Worm (Caenorhabditis elegans) whole organism, L4/young adult: ENCODE results near the gene act-5.

ENCODE experiments used
- W03F9.2 ChIP-seq: fragments of 150-350 bp; optimal IDR thresholded peaks from 2 replicates; lab custom pipeline; 2014; ENCODE audit warnings: missing biosample characterization, missing genetic modification characterization
- dao-5 ChIP-seq: sonication (generic microtip); optimal IDR thresholded peaks from 2 replicates; lab custom pipeline; 2016; ENCODE audit warnings: missing genotype, missing genetic modification characterization, moderate library complexity, missing compliant biosample characterization
- him-1 ChIP-seq: sonication (generic microtip); optimal IDR thresholded peaks from 2 replicates; lab custom pipeline; 2016; ENCODE audit warnings: missing genotype, missing genetic modification reagents, missing genetic modification characterization, missing compliant biosample characterization

DNA sequence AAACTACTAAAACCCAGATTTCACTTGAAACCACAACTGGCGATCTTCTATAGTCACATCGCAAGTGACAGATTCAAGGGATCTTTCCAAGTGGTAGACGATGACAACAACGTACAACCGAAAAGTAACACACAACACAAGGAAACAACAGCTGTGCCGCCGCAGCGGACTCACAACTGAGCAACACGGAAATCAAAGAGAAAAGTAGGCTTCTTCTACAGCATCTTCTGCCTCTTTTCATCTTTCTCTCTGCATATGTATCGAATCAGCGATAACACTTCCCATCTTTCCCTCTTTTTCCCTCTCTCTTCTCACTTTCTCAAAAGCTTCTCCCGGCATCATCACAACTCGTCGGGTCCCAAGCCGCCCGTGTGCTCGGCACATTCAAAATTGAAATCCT, 10.9 kb upstream of the act-5 start, which contains the start of gene T12D8.9:
- TF ChIP-seq him-1 (tag; lab: Kevin White, UChicago) (no peak), dao-5 (no peak), W03F9.2 (no peak)
